Fruit fly (Drosophila melanogaster) whole organism, embryonic: ENCODE results near the gene CAH9.

Experiments used
- ATbp ChIP-seq: fragments of 200-800 bp; sonication (Bioruptor generic); optimal IDR thresholded peaks from 2 replicates; lab custom pipeline; 2017; ENCODE audit warnings: missing biosample characterization, mild to moderate bottlenecking, missing genetic modification characterization, missing genetic modification reagents
- Asciz ChIP-seq: fragments of 200-800 bp; sonication (Bioruptor generic); optimal IDR thresholded peaks from 2 replicates; lab custom pipeline; 2017; ENCODE audit warnings: missing biosample characterization, mild to moderate bottlenecking, missing genetic modification characterization, missing genetic modification reagents
- CG10209 ChIP-seq: fragments of 200-800 bp; sonication (Bioruptor generic); optimal IDR thresholded peaks from 3 replicates; lab custom pipeline; 2017; ENCODE audit warnings: missing biosample characterization, mild to moderate bottlenecking, missing genetic modification characterization, missing genetic modification reagents
- CG10654 ChIP-seq: fragments of 200-800 bp; sonication (Bioruptor generic); optimal IDR thresholded peaks from 2 replicates; lab custom pipeline; 2016; ENCODE audit warnings: missing biosample characterization, missing genetic modification characterization
- CG11456 ChIP-seq: fragments of 200-800 bp; sonication (Bioruptor generic); IDR thresholded peaks from 3 replicates; pipeline ENCODE4 v1.3.6; 2022; ENCODE audit warnings: missing biosample characterization, missing genetic modification characterization
- CG12219 ChIP-seq: fragments of 200-800 bp; sonication (Bioruptor generic); optimal IDR thresholded peaks from 3 replicates; lab custom pipeline; 2018; ENCODE audit warnings: missing biosample characterization, mild to moderate bottlenecking, missing genetic modification characterization
- CG12769 ChIP-seq: fragments of 200-800 bp; sonication (Bioruptor generic); optimal IDR thresholded peaks from 2 replicates; lab custom pipeline; 2019; ENCODE audit warnings: missing biosample characterization, mild to moderate bottlenecking, missing genetic modification characterization, moderate library complexity
- CG14710 ChIP-seq: fragments of 200-800 bp; sonication (Bioruptor generic); optimal IDR thresholded peaks from 3 replicates; lab custom pipeline; 2019; ENCODE audit warnings: missing biosample characterization, mild to moderate bottlenecking, missing genetic modification characterization, moderate library complexity
- CG1647 ChIP-seq: fragments of 200-800 bp; sonication (Bioruptor generic); optimal IDR thresholded peaks from 3 replicates; lab custom pipeline; 2016; ENCODE audit warnings: missing biosample characterization, missing genetic modification characterization
- CG18476 ChIP-seq: fragments of 200-800 bp; sonication (Bioruptor generic); optimal IDR thresholded peaks from 2 replicates; lab custom pipeline; 2016; ENCODE audit warnings: missing biosample characterization, mild to moderate bottlenecking, missing genetic modification characterization
- CG2875 ChIP-seq: fragments of 200-800 bp; sonication (Bioruptor generic); optimal IDR thresholded peaks from 2 replicates; lab custom pipeline; 2017; ENCODE audit warnings: missing biosample characterization, mild to moderate bottlenecking, missing genetic modification characterization, missing genetic modification reagents
- CG3065 ChIP-seq: fragments of 200-800 bp; sonication (Bioruptor generic); optimal IDR thresholded peaks from 2 replicates; lab custom pipeline; 2016; ENCODE audit warnings: missing biosample characterization, missing genetic modification characterization
- CG3281 ChIP-seq: fragments of 200-800 bp; sonication (Bioruptor generic); optimal IDR thresholded peaks from 3 replicates; lab custom pipeline; 2017; ENCODE audit warnings: missing biosample characterization, mild to moderate bottlenecking, missing genetic modification characterization
- CG42726 ChIP-seq: fragments of 200-800 bp; sonication (Bioruptor generic); IDR thresholded peaks from 2 replicates; pipeline ENCODE4 v1.3.6; 2022; ENCODE audit warnings: missing biosample characterization, missing genetic modification characterization; ENCODE audit not compliant: partially characterized antibody
- CG5180 ChIP-seq: fragments of 200-800 bp; sonication (Bioruptor generic); optimal IDR thresholded peaks from 3 replicates; lab custom pipeline; 2017; ENCODE audit warnings: missing biosample characterization, missing genetic modification characterization, mild to moderate bottlenecking, moderate library complexity, missing genetic modification reagents
- CG7271 ChIP-seq: fragments of 200-800 bp; sonication (Bioruptor generic); optimal IDR thresholded peaks from 2 replicates; lab custom pipeline; 2018; ENCODE audit warnings: missing biosample characterization, mild to moderate bottlenecking, missing genetic modification characterization, moderate library complexity
- CG8089 ChIP-seq: fragments of 200-800 bp; sonication (Bioruptor generic); optimal IDR thresholded peaks from 3 replicates; lab custom pipeline; 2016; ENCODE audit warnings: missing biosample characterization, missing genetic modification characterization
- Chrac-16 ChIP-seq: fragments of 200-800 bp; sonication (Bioruptor generic); optimal IDR thresholded peaks from 3 replicates; lab custom pipeline; 2016; ENCODE audit warnings: missing biosample characterization, missing genetic modification characterization
- D ChIP-seq, 2 experiments: fragments of 200-800 bp in 1 of 2; fragments of >200 bp in 1 of 2; sonication (Bioruptor generic) in 1 of 2; optimal IDR thresholded peaks; 2 replicates in 1 of 2; 3 replicates in 1 of 2; lab custom pipeline; 2017; ENCODE audit warnings: mild to moderate bottlenecking in 1 of 2, missing biosample characterization in 1 of 2, missing genetic modification characterization in 1 of 2, missing genetic modification reagents in 1 of 2
- Dfd ChIP-seq, 2 experiments: fragments of >200 bp; optimal IDR thresholded peaks; 2 replicates each; lab custom pipeline; 2017; ENCODE audit warnings: missing biosample characterization in 2 of 2, missing genetic modification characterization in 2 of 2
- Fer3 ChIP-seq: fragments of 200-800 bp; sonication (Bioruptor generic); optimal IDR thresholded peaks from 2 replicates; lab custom pipeline; 2018; ENCODE audit warnings: missing biosample characterization, mild to moderate bottlenecking, missing genetic modification characterization, moderate library complexity
- HHEX ChIP-seq: fragments of 200-800 bp; sonication (Bioruptor generic); optimal IDR thresholded peaks from 3 replicates; lab custom pipeline; 2017; ENCODE audit warnings: missing biosample characterization, mild to moderate bottlenecking, missing genetic modification characterization, missing genetic modification reagents
- Hey ChIP-seq: fragments of 200-800 bp; sonication (Bioruptor generic); optimal IDR thresholded peaks from 3 replicates; lab custom pipeline; 2018; ENCODE audit warnings: missing biosample characterization, mild to moderate bottlenecking, missing genetic modification characterization
- Hr78 ChIP-seq, 2 experiments: fragments of 200-800 bp in 1 of 2; fragments of >200 bp in 1 of 2; sonication (Bioruptor generic) in 1 of 2; optimal IDR thresholded peaks; 2 replicates each; lab custom pipeline; 2017 to 2019; ENCODE audit warnings: missing biosample characterization in 2 of 2, missing genetic modification characterization in 2 of 2, mild to moderate bottlenecking in 1 of 2, moderate library complexity in 1 of 2
- Kr ChIP-seq: fragments of 200-800 bp; sonication (Bioruptor generic); optimal IDR thresholded peaks from 2 replicates; lab custom pipeline; 2017; ENCODE audit warnings: missing biosample characterization, mild to moderate bottlenecking, missing genetic modification characterization
- Med ChIP-seq: fragments of 200-800 bp; sonication (Bioruptor generic); peaks from one replicate; lab custom pipeline; 2016; ENCODE audit warnings: missing biosample characterization, missing genetic modification characterization, mild to moderate bottlenecking, inconsistent platforms, moderate library complexity
- Neu2 ChIP-seq: fragments of 200-800 bp; sonication (Bioruptor generic); optimal IDR thresholded peaks from 3 replicates; lab custom pipeline; 2016; ENCODE audit warnings: missing biosample characterization, missing genetic modification characterization, borderline replicate concordance
- Rfx ChIP-seq: fragments of 200-800 bp; sonication (Bioruptor generic); IDR thresholded peaks from 2 replicates; pipeline ENCODE4 v1.3.6; 2022; ENCODE audit warnings: missing biosample characterization, missing genetic modification characterization
- Taf1 ChIP-seq: fragments of 200-800 bp; sonication (Bioruptor generic); IDR thresholded peaks from 2 replicates; pipeline ENCODE4 v1.3.6; 2022; ENCODE audit warnings: missing biosample characterization, missing genetic modification characterization
- ac ChIP-seq: fragments of 200-800 bp; sonication (Bioruptor generic); optimal IDR thresholded peaks from 3 replicates; lab custom pipeline; 2017; ENCODE audit warnings: missing biosample characterization, mild to moderate bottlenecking, missing genetic modification characterization
- az2 ChIP-seq: fragments of 200-800 bp; sonication (Bioruptor generic); optimal IDR thresholded peaks from 3 replicates; lab custom pipeline; 2016; ENCODE audit warnings: missing biosample characterization, missing genetic modification characterization
- cad ChIP-seq: fragments of >200 bp; optimal IDR thresholded peaks from 2 replicates; lab custom pipeline; 2017; ENCODE audit warnings: missing biosample characterization, missing genetic modification characterization
- dmrt99B ChIP-seq: fragments of 200-800 bp; sonication (Bioruptor generic); optimal IDR thresholded peaks from 2 replicates; lab custom pipeline; 2018; ENCODE audit warnings: missing biosample characterization, mild to moderate bottlenecking, missing genetic modification characterization, moderate library complexity
- dysf ChIP-seq: fragments of 200-800 bp; sonication (Bioruptor generic); IDR thresholded peaks from 3 replicates; pipeline ENCODE4 v1.3.6; 2022; ENCODE audit warnings: missing biosample characterization, missing genetic modification characterization
- fd64A ChIP-seq: fragments of 200-800 bp; sonication (Bioruptor generic); optimal IDR thresholded peaks from 3 replicates; lab custom pipeline; 2018; ENCODE audit warnings: missing biosample characterization, mild to moderate bottlenecking, missing genetic modification characterization
- fru ChIP-seq: fragments of >200 bp; optimal IDR thresholded peaks from 2 replicates; lab custom pipeline; 2017
- gro ChIP-seq: fragments of 200-800 bp; sonication (Bioruptor generic); optimal IDR thresholded peaks from 2 replicates; lab custom pipeline; 2016; ENCODE audit warnings: missing biosample characterization, missing genetic modification characterization
- jigr1 ChIP-seq: fragments of 200-800 bp; sonication (Bioruptor generic); IDR thresholded peaks from 3 replicates; pipeline ENCODE4 v1.3.6; 2022; ENCODE audit warnings: missing biosample characterization, missing genetic modification characterization
- lab ChIP-seq: fragments of 200-800 bp; sonication (Bioruptor generic); optimal IDR thresholded peaks from 3 replicates; lab custom pipeline; 2017; ENCODE audit warnings: missing biosample characterization, missing genetic modification characterization, mild to moderate bottlenecking, moderate library complexity, missing genetic modification reagents
- org-1 ChIP-seq: fragments of 200-800 bp; sonication (Bioruptor generic); optimal IDR thresholded peaks from 2 replicates; lab custom pipeline; 2017; ENCODE audit warnings: missing biosample characterization, missing genetic modification characterization
- peb ChIP-seq: fragments of 200-800 bp; sonication (Bioruptor generic); IDR thresholded peaks from 2 replicates; pipeline ENCODE4 v1.3.6; 2022; ENCODE audit warnings: missing biosample characterization, missing genetic modification characterization
- phol ChIP-seq: fragments of 200-800 bp; sonication (Bioruptor generic); optimal IDR thresholded peaks from 3 replicates; lab custom pipeline; 2018; ENCODE audit warnings: missing biosample characterization, mild to moderate bottlenecking, missing genetic modification characterization, moderate library complexity
- sc ChIP-seq, 3 experiments: fragments of >200 bp in 2 of 3; fragments of 200-800 bp in 1 of 3; sonication (Bioruptor generic) in 1 of 3; optimal IDR thresholded peaks; 2 replicates in 2 of 3; 3 replicates in 1 of 3; lab custom pipeline; 2017; ENCODE audit warnings: mild to moderate bottlenecking in 1 of 3, missing biosample characterization in 1 of 3, missing genetic modification characterization in 1 of 3, missing genetic modification reagents in 1 of 3
- sens-2 ChIP-seq: fragments of 200-800 bp; sonication (Bioruptor generic); IDR thresholded peaks from 2 replicates; pipeline ENCODE4 v1.3.6; 2022; ENCODE audit warnings: missing biosample characterization, missing genetic modification characterization
- sna ChIP-seq: fragments of 200-800 bp; sonication (Bioruptor generic); IDR thresholded peaks from 2 replicates; pipeline ENCODE4 v1.3.6; 2022; ENCODE audit warnings: missing biosample characterization, missing genetic modification characterization; ENCODE audit not compliant: partially characterized antibody
- tio ChIP-seq: fragments of 200-800 bp; sonication (Bioruptor generic); optimal IDR thresholded peaks from 2 replicates; lab custom pipeline; 2017; ENCODE audit warnings: missing biosample characterization, missing genetic modification characterization, inconsistent platforms
- tup ChIP-seq: fragments of 200-800 bp; sonication (Bioruptor generic); optimal IDR thresholded peaks from 2 replicates; lab custom pipeline; 2016; ENCODE audit warnings: missing biosample characterization, mild to moderate bottlenecking, missing genetic modification characterization, moderate library complexity
- unpg ChIP-seq: fragments of 200-800 bp; sonication (Bioruptor generic); optimal IDR thresholded peaks from 3 replicates; lab custom pipeline; 2018; ENCODE audit warnings: missing biosample characterization, mild to moderate bottlenecking, missing genetic modification characterization, moderate library complexity
- wor ChIP-seq: fragments of 200-800 bp; sonication (Bioruptor generic); IDR thresholded peaks from 2 replicates; pipeline ENCODE4 v1.3.6; 2022; ENCODE audit warnings: missing biosample characterization, missing genetic modification characterization
- zf30C ChIP-seq: fragments of 200-800 bp; sonication (Bioruptor generic); optimal IDR thresholded peaks from 3 replicates; lab custom pipeline; 2018; ENCODE audit warnings: missing biosample characterization, mild to moderate bottlenecking, missing genetic modification characterization

The CAH9 gene

DNA sequence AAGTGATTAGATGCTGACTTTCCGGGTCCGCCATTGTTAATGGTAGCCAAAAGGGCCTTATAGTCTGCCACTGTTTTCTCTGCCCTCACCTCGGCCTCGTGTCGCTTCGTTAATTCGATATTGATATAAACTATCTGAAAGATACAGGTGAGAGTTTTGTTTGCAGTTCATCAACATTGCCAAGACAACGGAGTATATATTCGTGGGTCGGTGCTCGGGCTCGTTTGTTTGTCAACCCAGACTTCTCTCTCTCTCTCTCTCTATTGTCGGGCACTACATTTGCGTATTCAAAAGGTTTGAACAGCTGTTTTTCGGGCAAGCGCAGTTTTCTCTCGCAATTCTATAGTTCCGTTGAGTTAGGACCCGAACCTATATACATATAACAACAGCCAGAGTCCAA is 38.6 kb downstream of the CAH9 start (continued):
- no peak for TF ChIP-seq D (optimal IDR thresholded peaks at IDR 0.05; lab: Kevin White, UChicago)
- no peak for TF ChIP-seq D (GFP tag; optimal IDR thresholded peaks at IDR 0.05; lab: Kevin White, UChicago)
- TF ChIP-seq CG5180, result no peak
- TF ChIP-seq cad (GFP tag; lab: Kevin White, UChicago), result no peak
- TF ChIP-seq CG3281 (GFP tag; lab: Kevin White, UChicago), result no peak
- no peak for TF ChIP-seq jigr1
- peak; percentile 55 for TF ChIP-seq ATbp (GFP tag; lab: Kevin White, UChicago)
- TF ChIP-seq Kr (GFP tag; lab: Kevin White, UChicago), result no peak
- no peak for TF ChIP-seq CG12219 (GFP tag; lab: Kevin White, UChicago)
- TF ChIP-seq Fer3 (tag; lab: Kevin White, UChicago), result no peak
- TF ChIP-seq CG12769 (tag; lab: Kevin White, UChicago), result no peak
- TF ChIP-seq unpg, result no peak
- TF ChIP-seq CG10209, result peak; percentile 1
- TF ChIP-seq Taf1 (GFP tag; lab: Robert Waterston, UW), result no peak
- TF ChIP-seq gro, result no peak
- no peak for TF ChIP-seq Hr78 (GFP tag; optimal IDR thresholded peaks at IDR 0.05; lab: Kevin White, UChicago)
- no peak for TF ChIP-seq CG10654 (GFP tag; lab: Kevin White, UChicago)
- TF ChIP-seq CG7271 (tag; lab: Kevin White, UChicago), result no peak
- TF ChIP-seq az2, result no peak
- TF ChIP-seq Asciz (GFP tag; lab: Kevin White, UChicago), result peak; percentile 39
- no peak for TF ChIP-seq dysf (GFP tag; lab: Robert Waterston, UW)
- TF ChIP-seq sna (GFP tag; lab: Robert Waterston, UW), result no peak
- TF ChIP-seq Hey (tag; lab: Kevin White, UChicago), result no peak
- TF ChIP-seq tio (GFP tag; lab: Kevin White, UChicago), result no peak
- no peak for TF ChIP-seq zf30C (GFP tag; lab: Kevin White, UChicago)
- TF ChIP-seq Chrac-16 (GFP tag; lab: Kevin White, UChicago), result no peak
- TF ChIP-seq Rfx (GFP tag; lab: Robert Waterston, UW), result peak; percentile 21; the same call in 1 of the 2 replicates
- TF ChIP-seq Dfd (GFP tag; optimal IDR thresholded peaks at IDR 0.05; lab: Kevin White, UChicago), result no peak
- no peak for TF ChIP-seq CG11456 (GFP tag; lab: Robert Waterston, UW)
- TF ChIP-seq HHEX, result peak; percentile 11
- peak; percentile 23 for TF ChIP-seq Med (GFP tag; lab: Kevin White, UChicago)
- no peak for TF ChIP-seq peb (GFP tag; lab: Robert Waterston, UW)
- TF ChIP-seq CG3065 (GFP tag; lab: Kevin White, UChicago), result no peak
- peak; percentile 73 for TF ChIP-seq lab (GFP tag; lab: Kevin White, UChicago)
- TF ChIP-seq tup (GFP tag; lab: Kevin White, UChicago), result no peak
- TF ChIP-seq wor (GFP tag; lab: Robert Waterston, UW), result no peak
- no peak for TF ChIP-seq sc (optimal IDR thresholded peaks at IDR 0.05; lab: Kevin White, UChicago)
- TF ChIP-seq sc (GFP tag; optimal IDR thresholded peaks at IDR 0.05; lab: Kevin White, UChicago), result no peak
- TF ChIP-seq fru (lab: Kevin White, UChicago), result no peak
- no peak for TF ChIP-seq Neu2
- no peak for TF ChIP-seq CG42726 (GFP tag; lab: Robert Waterston, UW)
- no peak for TF ChIP-seq dmrt99B
- no peak for TF ChIP-seq CG1647 (GFP tag; lab: Kevin White, UChicago)
- peak; percentile 50 for TF ChIP-seq fd64A
- TF ChIP-seq CG8089 (GFP tag; lab: Kevin White, UChicago), result no peak
- TF ChIP-seq CG2875 (GFP tag; lab: Kevin White, UChicago), result no peak
- no peak for TF ChIP-seq sens-2 (GFP tag; lab: Robert Waterston, UW)
- TF ChIP-seq org-1 (GFP tag; lab: Kevin White, UChicago), result no peak
- TF ChIP-seq ac (GFP tag; lab: Kevin White, UChicago), result no peak
- no peak for TF ChIP-seq CG18476
- no peak for TF ChIP-seq CG14710
- TF ChIP-seq phol (tag; lab: Kevin White, UChicago), result no peak
